Worm (Caenorhabditis elegans) whole organism, late embryonic: ENCODE data around the gene F19G12.9.

Experiments
- ama-1 ChIP-seq: fragments of 150-350 bp; optimal IDR thresholded peaks from 2 replicates; lab custom pipeline; 2014
- mec-3 ChIP-seq: sonication (generic microtip); optimal IDR thresholded peaks from 2 replicates; lab custom pipeline; 2016; ENCODE audit warnings: borderline replicate concordance, missing genetic modification characterization, missing compliant biosample characterization
- pha-2 ChIP-seq: sonication (generic microtip); optimal IDR thresholded peaks from 2 replicates; lab custom pipeline; 2017; ENCODE audit warnings: mild to moderate bottlenecking, missing genetic modification characterization, missing compliant biosample characterization
- pha-4 ChIP-seq: fragments of 150-350 bp; optimal IDR thresholded peaks from 2 replicates; lab custom pipeline; 2018; ENCODE audit warnings: missing biosample characterization, missing genetic modification reagents, missing genetic modification characterization

DNA sequence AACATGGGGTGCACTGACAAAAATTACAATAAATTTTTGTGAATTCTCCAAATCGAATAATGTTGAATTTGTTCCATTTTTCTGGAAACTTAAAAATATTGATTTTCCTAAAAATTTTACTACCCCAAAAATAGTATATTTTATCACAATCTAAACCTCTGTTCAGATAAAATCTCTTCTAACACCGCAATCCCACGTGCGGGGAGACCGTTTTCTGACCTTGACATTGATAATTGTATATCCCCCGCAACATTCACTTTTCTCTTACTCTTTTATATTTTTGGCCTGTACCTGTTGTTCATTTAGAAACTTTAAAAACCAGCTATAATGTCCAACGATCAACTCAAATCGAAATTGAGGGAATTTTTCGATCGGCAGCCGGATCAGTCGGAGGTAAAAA is 39.8 kb downstream of the F19G12.9 start, which contains the start of gene D1005.2:
- TF ChIP-seq pha-2 (no peak), ama-1 (lab: Kevin White, UChicago) (no peak), pha-4 (no peak), mec-3 (tag; lab: Kevin White, UChicago) (no peak)
